Worm (Caenorhabditis elegans) whole organism, young adult: ENCODE measurements around the gene aakg-5.

ENCODE experiments used
- C06A6.2 ChIP-seq: fragments of 200-800 bp; sonication (Bioruptor generic); conservative IDR thresholded peaks from 2 replicates; pipeline ENCODE4 v1.3.6; 2022; ENCODE audit warnings: missing genetic modification characterization, missing compliant biosample characterization
- F23B12.7 ChIP-seq: sonication (generic microtip); optimal IDR thresholded peaks from 2 replicates; lab custom pipeline; 2017; ENCODE audit warnings: missing genetic modification characterization, mild to moderate bottlenecking, missing compliant biosample characterization, antibody characterized with exemption, moderate library complexity; ENCODE audit not compliant: insufficient read depth
- F33H1.4 ChIP-seq: fragments of 200-800 bp; sonication (Bioruptor generic); IDR thresholded peaks from 2 replicates; pipeline ENCODE4 v1.3.6; 2022; ENCODE audit warnings: missing genetic modification reagents, missing genetic modification characterization, missing compliant biosample characterization
- F39B2.1 ChIP-seq: fragments of 200-800 bp; sonication (Bioruptor generic); IDR thresholded peaks from 2 replicates; pipeline ENCODE4 v1.3.6; 2022; ENCODE audit warnings: missing genetic modification reagents, missing genetic modification characterization, missing compliant biosample characterization
- F57A8.1 ChIP-seq: fragments of 200-800 bp; sonication (Bioruptor generic); optimal IDR thresholded peaks from 2 replicates; lab custom pipeline; 2018; ENCODE audit warnings: mild to moderate bottlenecking, missing genetic modification characterization, moderate library complexity, missing compliant biosample characterization
- F57C9.4 ChIP-seq: sonication (generic microtip); optimal IDR thresholded peaks from 2 replicates; lab custom pipeline; 2017; ENCODE audit warnings: mild to moderate bottlenecking, missing genetic modification characterization, missing compliant biosample characterization
- T07F8.4 ChIP-seq: sonication (generic microtip); optimal IDR thresholded peaks from 2 replicates; lab custom pipeline; 2016; ENCODE audit warnings: mild to moderate bottlenecking, missing genetic modification characterization, moderate library complexity, missing compliant biosample characterization
- T26A5.8 ChIP-seq: sonication (generic microtip); optimal IDR thresholded peaks from 2 replicates; lab custom pipeline; 2016; ENCODE audit warnings: missing genetic modification characterization, missing compliant biosample characterization
- Y53F4B.3 ChIP-seq: fragments of 200-800 bp; sonication (Bioruptor generic); IDR thresholded peaks from 2 replicates; pipeline ENCODE4 v1.3.6; 2022; ENCODE audit warnings: missing genetic modification reagents, missing genetic modification characterization, missing compliant biosample characterization
- Y56A3A.18 ChIP-seq: fragments of 200-800 bp; sonication (Bioruptor generic); IDR thresholded peaks from 2 replicates; pipeline ENCODE4 v1.3.6; 2022; ENCODE audit warnings: missing genetic modification reagents, missing genetic modification characterization, missing compliant biosample characterization
- Y79H2A.3 ChIP-seq: fragments of 200-800 bp; sonication (Bioruptor generic); conservative IDR thresholded peaks from 2 replicates; pipeline ENCODE4 v1.3.6; 2022; ENCODE audit warnings: missing genetic modification reagents, missing genetic modification characterization, missing compliant biosample characterization
- Y95B8A.8 ChIP-seq: fragments of 200-800 bp; sonication (Bioruptor generic); IDR thresholded peaks from 2 replicates; pipeline ENCODE4 v1.3.6; 2022; ENCODE audit warnings: missing genetic modification reagents, missing genetic modification characterization, missing compliant biosample characterization
- aptf-3 ChIP-seq: fragments of 200-800 bp; sonication (Bioruptor generic); IDR thresholded peaks from 2 replicates; pipeline ENCODE4 v1.3.6; 2022; ENCODE audit warnings: missing genetic modification characterization, missing compliant biosample characterization
- atf-7 ChIP-seq: sonication (generic microtip); optimal IDR thresholded peaks from 2 replicates; lab custom pipeline; 2017; ENCODE audit warnings: mild to moderate bottlenecking, missing genetic modification characterization, missing compliant biosample characterization
- attf-3 ChIP-seq: fragments of 200-800 bp; sonication (Bioruptor generic); conservative IDR thresholded peaks from 2 replicates; pipeline ENCODE4 v1.3.6; 2022; ENCODE audit warnings: missing genetic modification reagents, missing genetic modification characterization, missing compliant biosample characterization
- attf-6 ChIP-seq: fragments of 200-800 bp; sonication (Bioruptor generic); IDR thresholded peaks from 2 replicates; pipeline ENCODE4 v1.3.6; 2022; ENCODE audit warnings: missing genetic modification reagents, missing genetic modification characterization, missing compliant biosample characterization
- bed-1 ChIP-seq: fragments of 200-800 bp; sonication (Bioruptor generic); IDR thresholded peaks from 2 replicates; pipeline ENCODE4 v1.3.6; 2022; ENCODE audit warnings: missing genetic modification reagents, missing genetic modification characterization, missing compliant biosample characterization
- bed-2 ChIP-seq: fragments of 200-800 bp; sonication (Bioruptor generic); IDR thresholded peaks from 2 replicates; pipeline ENCODE4 v1.3.6; 2022; ENCODE audit warnings: missing genetic modification reagents, missing genetic modification characterization, missing compliant biosample characterization
- cebp-2 ChIP-seq: fragments of 200-800 bp; sonication (Bioruptor generic); IDR thresholded peaks from 2 replicates; pipeline ENCODE4 v1.3.6; 2022; ENCODE audit warnings: missing genetic modification characterization, missing compliant biosample characterization
- ceh-100 ChIP-seq: fragments of 200-800 bp; sonication (Bioruptor generic); IDR thresholded peaks from 2 replicates; pipeline ENCODE4 v1.3.6; 2022; ENCODE audit warnings: missing genetic modification reagents, missing genetic modification characterization, missing compliant biosample characterization
- ceh-79 ChIP-seq: sonication (generic microtip); optimal IDR thresholded peaks from 2 replicates; lab custom pipeline; 2017; ENCODE audit warnings: mild to moderate bottlenecking, missing genetic modification characterization, missing compliant biosample characterization
- ceh-91 ChIP-seq: fragments of 200-800 bp; sonication (Bioruptor generic); IDR thresholded peaks from 2 replicates; pipeline ENCODE4 v1.3.6; 2022; ENCODE audit warnings: missing genetic modification reagents, missing genetic modification characterization, missing compliant biosample characterization
- dox-1 ChIP-seq: fragments of 200-800 bp; sonication (Bioruptor generic); IDR thresholded peaks from 2 replicates; pipeline ENCODE4 v1.3.6; 2022; ENCODE audit warnings: missing genetic modification reagents, missing genetic modification characterization, missing compliant biosample characterization
- dpff-1 ChIP-seq: sonication (generic microtip); optimal IDR thresholded peaks from 2 replicates; lab custom pipeline; 2017; ENCODE audit warnings: mild to moderate bottlenecking, missing genetic modification characterization, missing compliant biosample characterization
- efl-1 ChIP-seq: fragments of 150-350 bp; optimal IDR thresholded peaks from 2 replicates; lab custom pipeline; 2014; ENCODE audit warnings: missing biosample characterization, missing genetic modification reagents, missing genetic modification characterization
- ets-4 ChIP-seq: fragments of 200-800 bp; sonication (Bioruptor generic); optimal IDR thresholded peaks from 2 replicates; lab custom pipeline; 2018; ENCODE audit warnings: mild to moderate bottlenecking, missing genetic modification characterization, missing compliant biosample characterization
- him-1 ChIP-seq: sonication (generic microtip); optimal IDR thresholded peaks from 2 replicates; lab custom pipeline; 2016; ENCODE audit warnings: missing genotype, missing genetic modification reagents, missing genetic modification characterization, missing compliant biosample characterization
- hmg-1.2 ChIP-seq: fragments of 200-800 bp; sonication (Bioruptor generic); IDR thresholded peaks from 2 replicates; pipeline ENCODE4 v1.3.6; 2022; ENCODE audit warnings: missing genetic modification reagents, missing genetic modification characterization, missing compliant biosample characterization
- hsf-1 ChIP-seq: fragments of 200-800 bp; sonication (Bioruptor generic); IDR thresholded peaks from 2 replicates; pipeline ENCODE4 v1.3.6; 2022; ENCODE audit warnings: missing genetic modification reagents, missing genetic modification characterization, missing compliant biosample characterization
- let-526 ChIP-seq: fragments of 200-800 bp; sonication (Bioruptor generic); IDR thresholded peaks from 2 replicates; pipeline ENCODE4 v1.3.6; 2022; ENCODE audit warnings: missing genetic modification reagents, missing genetic modification characterization, missing compliant biosample characterization
- let-607 ChIP-seq, 2 experiments: fragments of 200-800 bp in 1 of 2; sonication (Bioruptor generic) in 1 of 2; sonication (generic microtip) in 1 of 2; optimal IDR thresholded peaks; 2 replicates each; lab custom pipeline; 2016 to 2018; ENCODE audit warnings: mild to moderate bottlenecking in 2 of 2, missing compliant biosample characterization in 2 of 2, missing genetic modification characterization in 2 of 2, moderate library complexity in 2 of 2, missing genotype in 1 of 2
- lir-1 ChIP-seq: fragments of 200-800 bp; sonication (Bioruptor generic); conservative IDR thresholded peaks from 2 replicates; pipeline ENCODE4 v1.3.6; 2022; ENCODE audit warnings: missing genetic modification reagents, missing genetic modification characterization, missing compliant biosample characterization
- madf-10 ChIP-seq: sonication (generic microtip); optimal IDR thresholded peaks from 2 replicates; lab custom pipeline; 2016; ENCODE audit warnings: mild to moderate bottlenecking, missing genetic modification characterization, missing compliant biosample characterization
- madf-6 ChIP-seq: fragments of 200-800 bp; sonication (Bioruptor generic); IDR thresholded peaks from 2 replicates; pipeline ENCODE4 v1.3.6; 2022; ENCODE audit warnings: missing genetic modification reagents, missing genetic modification characterization, missing compliant biosample characterization
- madf-8 ChIP-seq: fragments of 200-800 bp; sonication (Bioruptor generic); conservative IDR thresholded peaks from 2 replicates; pipeline ENCODE4 v1.3.6; 2022; ENCODE audit warnings: missing genetic modification reagents, missing genetic modification characterization, missing compliant biosample characterization
- mxl-1 ChIP-seq: sonication (generic microtip); optimal IDR thresholded peaks from 2 replicates; lab custom pipeline; 2016; ENCODE audit warnings: missing genetic modification characterization, missing compliant biosample characterization
- nfya-2 ChIP-seq: fragments of 200-800 bp; sonication (Bioruptor generic); IDR thresholded peaks from 2 replicates; pipeline ENCODE4 v1.3.6; 2022; ENCODE audit warnings: missing genetic modification reagents, missing genetic modification characterization, missing compliant biosample characterization
- nfyb-1 ChIP-seq: fragments of 200-800 bp; sonication (Bioruptor generic); IDR thresholded peaks from 2 replicates; pipeline ENCODE4 v1.3.6; 2022; ENCODE audit warnings: missing genetic modification reagents, missing genetic modification characterization, missing compliant biosample characterization
- nhr-120 ChIP-seq: fragments of 200-800 bp; sonication (Bioruptor generic); IDR thresholded peaks from 2 replicates; pipeline ENCODE4 v1.3.6; 2022; ENCODE audit warnings: missing genetic modification characterization, missing compliant biosample characterization
- nhr-179 ChIP-seq: sonication (generic microtip); optimal IDR thresholded peaks from 2 replicates; lab custom pipeline; 2016; ENCODE audit warnings: mild to moderate bottlenecking, missing genetic modification characterization, missing compliant biosample characterization
- repo-1 ChIP-seq: sonication (generic microtip); optimal IDR thresholded peaks from 2 replicates; lab custom pipeline; 2017; ENCODE audit warnings: mild to moderate bottlenecking, missing genetic modification characterization, missing compliant biosample characterization
- sdz-38 ChIP-seq: sonication (generic microtip); optimal IDR thresholded peaks from 2 replicates; lab custom pipeline; 2016; ENCODE audit warnings: missing genotype, missing genetic modification characterization, missing compliant biosample characterization
- snpc-4 ChIP-seq, 5 experiments: fragments of 150-350 bp in 1 of 5; sonication (generic microtip) in 4 of 5; optimal IDR thresholded peaks; 2 replicates each; lab custom pipeline; 2014 to 2018; ENCODE audit warnings: missing genetic modification characterization in 5 of 5, missing biosample characterization in 3 of 5, antibody characterized with exemption in 2 of 5, mild to moderate bottlenecking in 2 of 5, missing compliant biosample characterization in 2 of 5, missing genotype in 2 of 5, moderate library complexity in 2 of 5, missing genetic modification reagents in 1 of 5
- somi-1 ChIP-seq: fragments of 200-800 bp; sonication (Bioruptor generic); optimal IDR thresholded peaks from 2 replicates; lab custom pipeline; 2018; ENCODE audit warnings: mild to moderate bottlenecking, missing genetic modification characterization, missing compliant biosample characterization
- tlf-1 ChIP-seq: fragments of 200-800 bp; sonication (Bioruptor generic); optimal IDR thresholded peaks from 2 replicates; lab custom pipeline; 2018; ENCODE audit warnings: mild to moderate bottlenecking, missing genetic modification characterization, missing compliant biosample characterization
- unc-130 ChIP-seq: sonication (generic microtip); optimal IDR thresholded peaks from 2 replicates; lab custom pipeline; 2016; ENCODE audit warnings: missing genetic modification reagents, missing genetic modification characterization, missing compliant biosample characterization
- unc-62 ChIP-seq: fragments of 150-350 bp; optimal IDR thresholded peaks from 2 replicates; lab custom pipeline; 2014; ENCODE audit warnings: missing biosample characterization, missing genetic modification reagents, missing genetic modification characterization
- ztf-28 ChIP-seq: fragments of 200-800 bp; sonication (Bioruptor generic); IDR thresholded peaks from 2 replicates; pipeline ENCODE4 v1.3.6; 2022; ENCODE audit warnings: missing genetic modification reagents, missing genetic modification characterization, missing compliant biosample characterization
- ztf-3 ChIP-seq: fragments of 200-800 bp; sonication (Bioruptor generic); optimal IDR thresholded peaks from 2 replicates; lab custom pipeline; 2018; ENCODE audit warnings: mild to moderate bottlenecking, missing genetic modification characterization, missing compliant biosample characterization
- ztf-6 ChIP-seq: fragments of 200-800 bp; sonication (Bioruptor generic); IDR thresholded peaks from 2 replicates; pipeline ENCODE4 v1.3.6; 2022; ENCODE audit warnings: missing genetic modification reagents, missing genetic modification characterization, missing compliant biosample characterization

Gene aakg-5

DNA sequence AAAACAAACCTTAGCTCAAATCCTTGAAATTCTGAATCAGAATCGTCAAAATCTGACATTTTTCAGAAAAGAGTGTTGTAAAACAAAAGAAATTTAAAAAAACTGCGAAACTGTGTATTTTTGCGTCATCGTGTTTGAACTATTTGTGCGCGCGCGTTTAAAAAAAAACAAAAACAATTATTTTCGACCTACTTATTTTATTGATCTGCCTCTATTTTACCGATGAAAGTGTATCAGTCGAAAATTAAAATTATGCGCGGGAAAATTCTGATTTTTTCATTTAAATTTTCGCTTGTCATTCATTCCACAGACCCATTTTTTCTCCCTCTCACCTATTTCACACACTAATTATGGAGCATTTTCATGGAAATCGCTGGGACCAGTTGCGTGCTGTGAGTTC is 36.0 kb downstream of the aakg-5 start, which contains the start of the genes C05C10.7 and C05C10.5 (continued):
- TF ChIP-seq cebp-2 (GFP tag; lab: Robert Waterston, UW): no peak
- TF ChIP-seq ets-4 (GFP tag; lab: Kevin White, UChicago): no peak
- no peak for TF ChIP-seq Y56A3A.18 (GFP tag; lab: Robert Waterston, UW)
- TF ChIP-seq him-1 (tag; lab: Kevin White, UChicago): no peak
- TF ChIP-seq F57C9.4 (tag; lab: Kevin White, UChicago): no peak
- peak; percentile 98 for TF ChIP-seq madf-6 (GFP tag; lab: Robert Waterston, UW)
- TF ChIP-seq snpc-4 (GFP tag; optimal IDR thresholded peaks at IDR 0.05; lab: Kevin White, UChicago): peak; percentile 21
- no peak for TF ChIP-seq snpc-4 (tag; optimal IDR thresholded peaks at IDR 0.05; lab: Kevin White, UChicago)
- no peak for TF ChIP-seq dpff-1
- no peak for TF ChIP-seq sdz-38
- TF ChIP-seq F39B2.1 (GFP tag; lab: Robert Waterston, UW): no peak
- peak; percentile 97 for TF ChIP-seq efl-1 (GFP tag; lab: Kevin White, UChicago)
- peak; percentile 43; the same call in 1 of the 2 replicates for TF ChIP-seq hmg-1.2 (GFP tag; lab: Robert Waterston, UW)
- no peak for TF ChIP-seq T07F8.4 (tag; lab: Kevin White, UChicago)
- no peak for TF ChIP-seq ceh-79 (tag; lab: Kevin White, UChicago)
- TF ChIP-seq F33H1.4 (GFP tag; lab: Robert Waterston, UW): peak; percentile 82
- no peak for TF ChIP-seq ceh-100 (GFP tag; lab: Robert Waterston, UW)
- no peak for TF ChIP-seq ztf-6 (GFP tag; lab: Robert Waterston, UW)
- 0 out of 2 replicates have a peak, but pooled peaks have one; percentile 16 for TF ChIP-seq attf-3 (GFP tag; lab: Robert Waterston, UW)
- no peak for TF ChIP-seq madf-10 (tag; lab: Kevin White, UChicago)
- TF ChIP-seq Y79H2A.3 (GFP tag; lab: Robert Waterston, UW): no peak
- TF ChIP-seq Y53F4B.3 (GFP tag; lab: Robert Waterston, UW): no peak
- no peak for TF ChIP-seq lir-1 (GFP tag; lab: Robert Waterston, UW)
- no peak for TF ChIP-seq somi-1 (GFP tag; lab: Kevin White, UChicago)
- TF ChIP-seq ztf-28 (GFP tag; lab: Robert Waterston, UW): no peak
- TF ChIP-seq let-526 (GFP tag; lab: Robert Waterston, UW): no peak
- peak; percentile 78 for TF ChIP-seq unc-130 (GFP tag; lab: Kevin White, UChicago)
- TF ChIP-seq Y95B8A.8: peak; percentile 76; the same call in 1 of the 2 replicates
- no peak for TF ChIP-seq bed-2
- no peak for TF ChIP-seq mxl-1
- no peak for TF ChIP-seq ztf-3 (GFP tag; lab: Kevin White, UChicago)
- TF ChIP-seq let-607 (tag; optimal IDR thresholded peaks at IDR 0.05; lab: Kevin White, UChicago): no peak
- TF ChIP-seq hsf-1 (GFP tag; lab: Robert Waterston, UW): peak; percentile 80
- TF ChIP-seq bed-1 (GFP tag; lab: Robert Waterston, UW): no peak
- TF ChIP-seq F23B12.7 (tag; lab: Kevin White, UChicago): no peak
- no peak for TF ChIP-seq repo-1 (tag; lab: Kevin White, UChicago)
- TF ChIP-seq nhr-120 (GFP tag; lab: Robert Waterston, UW): no peak
- no peak for TF ChIP-seq F57A8.1 (GFP tag; lab: Kevin White, UChicago)
- peak; percentile 93 for TF ChIP-seq ceh-91 (GFP tag; lab: Robert Waterston, UW)
- no peak for TF ChIP-seq nfyb-1 (GFP tag; lab: Robert Waterston, UW)
- TF ChIP-seq C06A6.2 (GFP tag; lab: Robert Waterston, UW): no peak
- no peak for TF ChIP-seq nhr-179 (tag; lab: Kevin White, UChicago)
- no peak for TF ChIP-seq attf-6
- peak; percentile 93 for TF ChIP-seq madf-8 (GFP tag; lab: Robert Waterston, UW)
- no peak for TF ChIP-seq unc-62 (GFP tag; lab: Kevin White, UChicago)
- TF ChIP-seq tlf-1 (GFP tag; lab: Kevin White, UChicago): peak; percentile 62
- TF ChIP-seq dox-1 (GFP tag; lab: Robert Waterston, UW): peak; percentile 57
- no peak for TF ChIP-seq aptf-3 (GFP tag; lab: Robert Waterston, UW)
- TF ChIP-seq nfya-2: no peak
- no peak for TF ChIP-seq T26A5.8 (tag; lab: Kevin White, UChicago)
- TF ChIP-seq atf-7 (tag; lab: Kevin White, UChicago): no peak
